Fruit fly (Drosophila melanogaster) whole organism, wandering third instar larva: Measurements from ENCODE around the gene CG11696.

Experiments used
- CG32264 ChIP-seq: fragments of 200-800 bp; sonication (Bioruptor generic); optimal IDR thresholded peaks from 2 replicates; lab custom pipeline; 2016; ENCODE audit warnings: missing biosample characterization, missing genetic modification characterization
- CG9705 ChIP-seq: fragments of 200-800 bp; sonication (Bioruptor generic); optimal IDR thresholded peaks from 2 replicates; lab custom pipeline; 2018; ENCODE audit warnings: missing biosample characterization, mild to moderate bottlenecking, missing genetic modification characterization
- CrebA ChIP-seq: fragments of 200-800 bp; sonication (Bioruptor generic); optimal IDR thresholded peaks from 2 replicates; lab custom pipeline; 2016; ENCODE audit warnings: missing biosample characterization, mild to moderate bottlenecking, missing genetic modification characterization, borderline replicate concordance
- HLH106 ChIP-seq: fragments of 200-800 bp; optimal IDR thresholded peaks from 3 replicates; lab custom pipeline; 2019; ENCODE audit warnings: missing biosample characterization, mild to moderate bottlenecking, missing genetic modification characterization, moderate library complexity
- Hnf4 ChIP-seq: fragments of 200-800 bp; sonication (Bioruptor generic); optimal IDR thresholded peaks from 2 replicates; lab custom pipeline; 2016; ENCODE audit warnings: missing biosample characterization, mild to moderate bottlenecking, missing genetic modification characterization
- Hr83 ChIP-seq: fragments of 200-300 bp; sonication (Bioruptor generic); optimal IDR thresholded peaks from 2 replicates; lab custom pipeline; 2016; ENCODE audit warnings: missing biosample characterization, mild to moderate bottlenecking, missing genetic modification characterization, moderate library complexity; ENCODE audit not compliant: poor library complexity, severe bottlenecking
- Jra ChIP-seq: sonication (Bioruptor generic); optimal IDR thresholded peaks from 2 replicates; lab custom pipeline; 2016; ENCODE audit warnings: missing biosample characterization, missing genetic modification characterization
- Mio ChIP-seq: sonication (Bioruptor generic); optimal IDR thresholded peaks from 2 replicates; lab custom pipeline; 2016; ENCODE audit warnings: missing biosample characterization, missing genetic modification characterization
- N ChIP-seq: fragments of >200 bp; optimal IDR thresholded peaks from 2 replicates; lab custom pipeline; 2018; ENCODE audit warnings: missing biosample characterization, missing external identifiers, missing genetic modification characterization
- OdsH ChIP-seq: fragments of 200-800 bp; sonication (Bioruptor generic); optimal IDR thresholded peaks from 2 replicates; lab custom pipeline; 2016; ENCODE audit warnings: missing biosample characterization, mild to moderate bottlenecking, missing genetic modification characterization
- Rel ChIP-seq, 2 experiments: fragments of 200-800 bp; sonication (Bioruptor generic) in 1 of 2; optimal IDR thresholded peaks; 2 replicates in 1 of 2; 3 replicates in 1 of 2; lab custom pipeline; 2016 to 2019; ENCODE audit warnings: mild to moderate bottlenecking in 2 of 2, missing biosample characterization in 2 of 2, missing genetic modification characterization in 2 of 2, moderate library complexity in 1 of 2
- Sp1 ChIP-seq: fragments of 200-800 bp; sonication (Bioruptor generic); optimal IDR thresholded peaks from 3 replicates; lab custom pipeline; 2019; ENCODE audit warnings: missing biosample characterization, mild to moderate bottlenecking, missing genetic modification characterization, moderate library complexity
- br ChIP-seq: fragments of 200-800 bp; sonication (Bioruptor generic); optimal IDR thresholded peaks from 2 replicates; lab custom pipeline; 2016; ENCODE audit warnings: missing biosample characterization, missing genetic modification characterization
- dl ChIP-seq, 2 experiments: fragments of 175-275, 200-275 bp in 1 of 2; fragments of 200-275 bp in 1 of 2; sonication (Bioruptor generic); optimal IDR thresholded peaks; lab custom pipeline; 2018; ENCODE audit warnings: mild to moderate bottlenecking in 2 of 2, missing biosample characterization in 2 of 2, missing genetic modification characterization in 2 of 2, moderate library complexity in 2 of 2; ENCODE audit not compliant: partially characterized antibody in 2 of 2, insufficient read depth in 1 of 2
- dmrt93B ChIP-seq: fragments of 200-800 bp; sonication (Bioruptor generic); optimal IDR thresholded peaks from 2 replicates; lab custom pipeline; 2018; ENCODE audit warnings: missing biosample characterization, mild to moderate bottlenecking, missing genetic modification characterization
- dsf ChIP-seq: sonication (Bioruptor generic); optimal IDR thresholded peaks from 2 replicates; lab custom pipeline; 2016; ENCODE audit warnings: missing biosample characterization, missing genetic modification characterization, borderline replicate concordance
- ey ChIP-seq: fragments of 200-800 bp; sonication (Bioruptor generic); optimal IDR thresholded peaks from 2 replicates; lab custom pipeline; 2016; ENCODE audit warnings: missing biosample characterization, missing genetic modification characterization
- foxo ChIP-seq, 2 experiments: fragments of 200-800 bp; sonication (Bioruptor generic); optimal IDR thresholded peaks; 2 replicates in 1 of 2; 3 replicates in 1 of 2; lab custom pipeline; 2016 to 2017; ENCODE audit warnings: missing biosample characterization in 2 of 2, missing genetic modification characterization in 2 of 2
- fru ChIP-seq: fragments of 200-800 bp; sonication (Bioruptor generic); optimal IDR thresholded peaks from 3 replicates; lab custom pipeline; 2016; ENCODE audit warnings: missing biosample characterization, mild to moderate bottlenecking, missing genetic modification characterization
- h ChIP-seq: fragments of 200-800 bp; sonication (Bioruptor generic); optimal IDR thresholded peaks from 3 replicates; lab custom pipeline; 2016; ENCODE audit warnings: missing biosample characterization, mild to moderate bottlenecking, missing genetic modification characterization
- jim ChIP-seq: fragments of 175-275, 200-325 bp; sonication (Bioruptor generic); optimal IDR thresholded peaks from 2 replicates; lab custom pipeline; 2016; ENCODE audit warnings: missing biosample characterization, mild to moderate bottlenecking, missing genetic modification characterization
- lola ChIP-seq: fragments of >200 bp; optimal IDR thresholded peaks from 2 replicates; lab custom pipeline; 2017; ENCODE audit warnings: missing biosample characterization, missing genetic modification characterization
- pan ChIP-seq: fragments of >200 bp; optimal IDR thresholded peaks from 2 replicates; lab custom pipeline; 2017
- psq ChIP-seq: fragments of 200-800 bp; sonication (Bioruptor generic); optimal IDR thresholded peaks from 3 replicates; lab custom pipeline; 2017; ENCODE audit warnings: missing biosample characterization, mild to moderate bottlenecking, missing genetic modification characterization, moderate library complexity
- rgr ChIP-seq: fragments of 200-800 bp; sonication (Bioruptor generic); optimal IDR thresholded peaks from 3 replicates; lab custom pipeline; 2016; ENCODE audit warnings: missing biosample characterization, mild to moderate bottlenecking, missing genetic modification characterization
- sv ChIP-seq: fragments of 200-800 bp; sonication (Bioruptor generic); optimal IDR thresholded peaks from 3 replicates; lab custom pipeline; 2016; ENCODE audit warnings: missing biosample characterization, missing genetic modification characterization
- tai ChIP-seq: sonication (Bioruptor generic); optimal IDR thresholded peaks from 2 replicates; lab custom pipeline; 2016; ENCODE audit warnings: missing biosample characterization, missing genetic modification characterization
- usp ChIP-seq: fragments of >200 bp; optimal IDR thresholded peaks from 2 replicates; lab custom pipeline; 2017; ENCODE audit warnings: missing biosample characterization, missing genetic modification characterization
- woc ChIP-seq: sonication (Bioruptor generic); optimal IDR thresholded peaks from 2 replicates; lab custom pipeline; 2016; ENCODE audit warnings: missing biosample characterization, mild to moderate bottlenecking, missing genetic modification characterization

The CG11696 gene

DNA sequence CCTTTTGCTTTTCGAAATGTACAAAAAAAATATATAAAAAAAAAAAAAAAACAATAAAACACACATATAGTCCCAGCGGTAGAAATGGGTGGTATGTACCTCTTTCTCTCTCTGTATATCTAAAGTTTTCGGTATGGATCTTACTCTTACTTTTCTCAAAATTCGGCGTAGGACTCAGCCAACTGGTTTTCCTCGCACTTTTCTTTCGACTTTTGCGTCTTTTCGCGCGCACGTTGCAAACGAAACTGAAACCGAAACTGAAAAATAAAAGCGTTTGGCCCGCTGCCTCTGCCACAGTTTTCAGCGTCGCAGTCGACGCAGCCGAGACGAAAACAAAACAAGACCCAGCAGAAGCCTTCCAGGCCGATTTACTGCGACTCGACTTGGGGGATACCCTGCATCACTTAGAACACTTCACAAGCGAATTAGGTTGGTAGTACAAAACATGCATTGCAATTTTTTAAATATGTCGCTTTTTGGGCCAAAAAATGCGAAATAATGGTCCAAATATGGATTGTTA lies 15.1 kb upstream of the CG11696 start, which contains the start of gene CG1572:
CG1572 (minus strand) TSS at position 266 of the 520 bp plus-strand sequence.
- peak; percentile 8 for TF ChIP-seq Hr83 (GFP tag; lab: Kevin White, UChicago)
- peak in 1 of 2 experiments; percentile 31 for TF ChIP-seq foxo (GFP tag; optimal IDR thresholded peaks at IDR 0.05; lab: Kevin White, UChicago)
- TF ChIP-seq psq (GFP tag; lab: Kevin White, UChicago): peak; percentile 11
- TF ChIP-seq CG32264 (GFP tag; lab: Kevin White, UChicago): no peak
- no peak for TF ChIP-seq Rel (GFP tag; optimal IDR thresholded peaks at IDR 0.05; lab: Kevin White, UChicago)
- peak; percentile 37 for TF ChIP-seq Rel (tag; optimal IDR thresholded peaks at IDR 0.05; lab: Kevin White, UChicago)
- TF ChIP-seq woc: peak; percentile 57
- TF ChIP-seq CG9705 (GFP tag; lab: Kevin White, UChicago): no peak
- peak; percentile 49 for TF ChIP-seq h (GFP tag; lab: Kevin White, UChicago)
- TF ChIP-seq Hnf4 (GFP tag; lab: Kevin White, UChicago): peak; percentile 19
- TF ChIP-seq rgr (GFP tag; lab: Kevin White, UChicago): peak; percentile 48
- peak; percentile 25 for TF ChIP-seq fru (GFP tag; lab: Kevin White, UChicago)
- TF ChIP-seq br (GFP tag; lab: Kevin White, UChicago): peak; percentile 10
- TF ChIP-seq pan: peak; percentile 55
- no peak for TF ChIP-seq jim (GFP tag; lab: Kevin White, UChicago)

DNA sequence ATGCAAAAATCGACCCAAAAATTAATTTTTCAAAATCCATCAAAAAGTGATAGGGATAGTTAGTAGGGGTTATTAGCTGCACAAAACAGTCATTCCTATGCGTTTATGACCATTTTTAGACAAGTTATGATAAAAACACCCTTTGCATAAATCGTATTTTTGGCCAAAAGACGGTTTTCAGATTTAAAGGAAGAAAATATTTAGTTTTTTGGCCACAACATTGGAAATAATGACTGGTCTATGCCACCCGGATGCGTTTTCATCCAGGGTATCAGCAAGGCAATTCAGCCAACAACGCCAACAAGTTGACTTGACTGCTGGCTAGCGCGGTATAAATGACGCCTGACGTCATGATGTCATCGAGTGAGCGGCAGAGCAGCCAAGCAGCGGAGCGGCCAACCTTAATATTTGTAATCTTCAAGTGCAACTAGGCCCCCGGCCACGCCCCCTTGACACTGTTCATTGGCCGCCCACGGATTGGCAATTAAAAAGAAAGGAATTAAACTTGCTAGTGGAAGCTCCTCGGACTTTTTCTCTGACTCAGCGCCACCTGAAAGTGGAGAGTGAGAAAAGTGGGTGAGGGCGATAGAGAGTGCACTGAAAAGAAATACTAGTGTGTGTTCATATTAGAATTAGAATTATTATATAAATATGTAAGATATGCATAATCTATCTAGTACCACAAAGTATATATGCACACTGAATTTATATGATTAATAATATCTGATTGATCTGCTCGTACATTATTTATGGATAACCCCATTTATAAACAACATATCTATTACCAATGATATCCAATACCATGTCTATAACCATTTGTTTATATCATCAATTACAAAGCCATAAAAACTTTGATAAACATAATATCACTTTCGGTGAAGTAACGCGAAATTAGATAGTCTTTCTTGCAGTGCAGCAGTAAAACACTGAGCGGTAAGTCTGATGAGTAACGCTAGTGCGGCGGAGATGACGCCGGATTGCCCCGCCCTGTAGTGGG lies 13.5 kb upstream of the CG11696 start:
- TF ChIP-seq rgr (GFP tag; lab: Kevin White, UChicago) (peak; percentile 84), dmrt93B (GFP tag; lab: Kevin White, UChicago) (peak; percentile 61), CrebA (GFP tag; lab: Kevin White, UChicago) (no peak), fru (GFP tag; lab: Kevin White, UChicago) (peak; percentile 72), Sp1 (GFP tag; lab: Kevin White, UChicago) (peak; percentile 89), h (GFP tag; lab: Kevin White, UChicago) (peak; percentile 78), usp (GFP tag; lab: Kevin White, UChicago) (no peak), N (GFP tag; lab: Kevin White, UChicago) (no peak), Rel (GFP tag; optimal IDR thresholded peaks at IDR 0.05; lab: Kevin White, UChicago) (no peak), Rel (tag; optimal IDR thresholded peaks at IDR 0.05; lab: Kevin White, UChicago) (no peak), jim (GFP tag; lab: Kevin White, UChicago) (no peak), CG9705 (GFP tag; lab: Kevin White, UChicago) (peak; percentile 45), sv (GFP tag; lab: Kevin White, UChicago) (peak; percentile 54), lola (GFP tag; lab: Kevin White, UChicago) (no peak), Mio (GFP tag; lab: Kevin White, UChicago) (no peak), woc (no peak), OdsH (peak; percentile 81), br (GFP tag; lab: Kevin White, UChicago) (peak; percentile 53), HLH106 (tag; lab: Kevin White, UChicago) (peak; percentile 85), dsf (no peak), psq (GFP tag; lab: Kevin White, UChicago) (peak; percentile 79), ey (peak; percentile 63), dl (GFP tag; optimal IDR thresholded peaks at IDR 0.05; lab: Kevin White, UChicago; ENCODE audit: insufficient read depth in 1 of 2, partially characterized antibody in 2 of 2) (no peak), foxo (GFP tag; optimal IDR thresholded peaks at IDR 0.05; lab: Kevin White, UChicago) (peak in 1 of 2 experiments; percentile 85), Jra (no peak), tai (no peak)
- TF ChIP-seq, all 38 proteins: peak for 13

DNA sequence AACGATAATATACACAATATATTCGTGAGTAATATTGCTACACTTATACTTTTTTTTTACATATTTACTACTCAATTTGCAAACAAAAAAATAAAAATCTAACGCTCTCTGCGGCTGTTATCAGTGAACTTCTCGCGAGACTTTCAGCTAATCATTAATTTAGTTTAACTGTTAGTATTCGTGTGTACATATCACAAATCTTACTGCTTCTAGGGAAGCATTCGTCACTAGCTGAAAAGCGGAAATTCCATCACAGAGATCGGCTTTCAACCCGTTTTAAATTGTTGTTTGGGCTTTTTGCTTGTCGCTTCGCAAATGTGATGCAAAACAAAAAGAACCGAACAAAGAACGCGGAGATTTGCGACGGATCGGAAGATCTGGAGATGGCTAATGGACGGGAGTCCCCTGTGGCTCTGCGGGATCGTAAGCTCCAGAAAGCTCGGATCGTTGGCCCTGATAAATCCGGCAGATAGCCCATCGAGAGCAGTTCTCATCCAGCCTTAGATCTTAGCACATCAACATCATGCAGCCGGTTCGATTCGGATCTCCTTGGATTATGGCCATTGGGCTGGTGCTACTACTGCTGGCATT lies 12.0 kb upstream of the CG11696 start, which contains the start of gene PGRP-SA:
PGRP-SA (plus strand) TSS at position 194 of the 591 bp plus-strand sequence.
- TF ChIP-seq tai: no peak
- no peak for TF ChIP-seq Rel (GFP tag; optimal IDR thresholded peaks at IDR 0.05; lab: Kevin White, UChicago)
- peak; percentile 98 for TF ChIP-seq Rel (tag; optimal IDR thresholded peaks at IDR 0.05; lab: Kevin White, UChicago)
